Fruit fly (Drosophila melanogaster) whole organism, wandering third instar larva: ENCODE data around the gene M6.

Source experiments
- Abd-B ChIP-seq: fragments of >200 bp; optimal IDR thresholded peaks from 2 replicates; lab custom pipeline; 2017; ENCODE audit warnings: missing biosample characterization, missing genetic modification characterization
- CG32264 ChIP-seq: fragments of 200-800 bp; sonication (Bioruptor generic); optimal IDR thresholded peaks from 2 replicates; lab custom pipeline; 2016; ENCODE audit warnings: missing biosample characterization, missing genetic modification characterization
- Dfd ChIP-seq: fragments of >200 bp; optimal IDR thresholded peaks from 2 replicates; lab custom pipeline; 2017; ENCODE audit warnings: missing biosample characterization, missing genetic modification characterization
- Dif ChIP-seq: fragments of 200-275, 200-300 bp; sonication (Bioruptor generic); optimal IDR thresholded peaks from 2 replicates; lab custom pipeline; 2018; ENCODE audit warnings: missing biosample characterization, missing genetic modification characterization; ENCODE audit not compliant: partially characterized antibody
- GATAd ChIP-seq: sonication (Bioruptor generic); optimal IDR thresholded peaks from 2 replicates; lab custom pipeline; 2016; ENCODE audit warnings: missing biosample characterization, missing genetic modification characterization
- Hnf4 ChIP-seq: fragments of 200-800 bp; sonication (Bioruptor generic); optimal IDR thresholded peaks from 2 replicates; lab custom pipeline; 2016; ENCODE audit warnings: missing biosample characterization, mild to moderate bottlenecking, missing genetic modification characterization
- Hr78 ChIP-seq: fragments of >200 bp; optimal IDR thresholded peaks from 2 replicates; lab custom pipeline; 2017; ENCODE audit warnings: missing biosample characterization, missing genetic modification characterization
- Hr83 ChIP-seq: fragments of 200-300 bp; sonication (Bioruptor generic); optimal IDR thresholded peaks from 2 replicates; lab custom pipeline; 2016; ENCODE audit warnings: missing biosample characterization, mild to moderate bottlenecking, missing genetic modification characterization, moderate library complexity; ENCODE audit not compliant: poor library complexity, severe bottlenecking
- OdsH ChIP-seq: fragments of 200-800 bp; sonication (Bioruptor generic); optimal IDR thresholded peaks from 2 replicates; lab custom pipeline; 2016; ENCODE audit warnings: missing biosample characterization, mild to moderate bottlenecking, missing genetic modification characterization
- Rel ChIP-seq, 2 experiments: fragments of 200-800 bp; sonication (Bioruptor generic) in 1 of 2; optimal IDR thresholded peaks; 2 replicates in 1 of 2; 3 replicates in 1 of 2; lab custom pipeline; 2016 to 2019; ENCODE audit warnings: mild to moderate bottlenecking in 2 of 2, missing biosample characterization in 2 of 2, missing genetic modification characterization in 2 of 2, moderate library complexity in 1 of 2
- Vsx2 ChIP-seq: fragments of 200-300, 225-300 bp; sonication (Bioruptor generic); optimal IDR thresholded peaks from 2 replicates; lab custom pipeline; 2018; ENCODE audit warnings: missing biosample characterization, missing genetic modification characterization; ENCODE audit not compliant: partially characterized antibody
- brk ChIP-seq: fragments of 200-800 bp; sonication (Bioruptor generic); optimal IDR thresholded peaks from 2 replicates; lab custom pipeline; 2016; ENCODE audit warnings: missing biosample characterization, mild to moderate bottlenecking, missing genetic modification characterization
- dmrt93B ChIP-seq: fragments of 200-800 bp; sonication (Bioruptor generic); optimal IDR thresholded peaks from 2 replicates; lab custom pipeline; 2018; ENCODE audit warnings: missing biosample characterization, mild to moderate bottlenecking, missing genetic modification characterization
- dsf ChIP-seq: sonication (Bioruptor generic); optimal IDR thresholded peaks from 2 replicates; lab custom pipeline; 2016; ENCODE audit warnings: missing biosample characterization, missing genetic modification characterization, borderline replicate concordance
- ey ChIP-seq: fragments of 200-800 bp; sonication (Bioruptor generic); optimal IDR thresholded peaks from 2 replicates; lab custom pipeline; 2016; ENCODE audit warnings: missing biosample characterization, missing genetic modification characterization
- h ChIP-seq: fragments of 200-800 bp; sonication (Bioruptor generic); optimal IDR thresholded peaks from 3 replicates; lab custom pipeline; 2016; ENCODE audit warnings: missing biosample characterization, mild to moderate bottlenecking, missing genetic modification characterization
- lola ChIP-seq: fragments of >200 bp; optimal IDR thresholded peaks from 2 replicates; lab custom pipeline; 2017; ENCODE audit warnings: missing biosample characterization, missing genetic modification characterization
- psq ChIP-seq: fragments of 200-800 bp; sonication (Bioruptor generic); optimal IDR thresholded peaks from 3 replicates; lab custom pipeline; 2017; ENCODE audit warnings: missing biosample characterization, mild to moderate bottlenecking, missing genetic modification characterization, moderate library complexity
- rgr ChIP-seq: fragments of 200-800 bp; sonication (Bioruptor generic); optimal IDR thresholded peaks from 3 replicates; lab custom pipeline; 2016; ENCODE audit warnings: missing biosample characterization, mild to moderate bottlenecking, missing genetic modification characterization
- sage ChIP-seq: fragments of 200-800 bp; sonication (Bioruptor generic); optimal IDR thresholded peaks from 2 replicates; lab custom pipeline; 2016; ENCODE audit warnings: missing biosample characterization, mild to moderate bottlenecking, missing genetic modification characterization
- tai ChIP-seq: sonication (Bioruptor generic); optimal IDR thresholded peaks from 2 replicates; lab custom pipeline; 2016; ENCODE audit warnings: missing biosample characterization, missing genetic modification characterization
- usp ChIP-seq: fragments of >200 bp; optimal IDR thresholded peaks from 2 replicates; lab custom pipeline; 2017; ENCODE audit warnings: missing biosample characterization, missing genetic modification characterization
- woc ChIP-seq: sonication (Bioruptor generic); optimal IDR thresholded peaks from 2 replicates; lab custom pipeline; 2016; ENCODE audit warnings: missing biosample characterization, mild to moderate bottlenecking, missing genetic modification characterization

M6 gene

dm6 chr3L:21518345-21518744, 10.7 kb downstream of the M6 start:
- TF ChIP-seq psq (GFP tag; lab: Kevin White, UChicago) (no peak), Hr83 (GFP tag; lab: Kevin White, UChicago) (no peak), Hr78 (no peak), Dfd (GFP tag; lab: Kevin White, UChicago) (no peak), Rel (GFP tag; optimal IDR thresholded peaks at IDR 0.05; lab: Kevin White, UChicago) (no peak), Rel (tag; optimal IDR thresholded peaks at IDR 0.05; lab: Kevin White, UChicago) (no peak), ey (no peak), Hnf4 (GFP tag; lab: Kevin White, UChicago) (no peak)

dm6 chr3L:21523059-21523836, 15.6 kb downstream of the M6 start, which contains the start of gene CG7611:
TSS of gene CG7611 (plus strand) at chr3L:21523186.
- TF ChIP-seq Hr78, result no peak
- TF ChIP-seq Rel (GFP tag; optimal IDR thresholded peaks at IDR 0.05; lab: Kevin White, UChicago), result no peak
- TF ChIP-seq Rel (tag; optimal IDR thresholded peaks at IDR 0.05; lab: Kevin White, UChicago), result peak; percentile 27
- peak; percentile 49 for TF ChIP-seq sage (GFP tag; lab: Kevin White, UChicago)
- TF ChIP-seq psq (GFP tag; lab: Kevin White, UChicago), result peak; percentile 6
- TF ChIP-seq rgr (GFP tag; lab: Kevin White, UChicago), result no peak
- TF ChIP-seq GATAd (GFP tag; lab: Kevin White, UChicago), result no peak

DNA sequence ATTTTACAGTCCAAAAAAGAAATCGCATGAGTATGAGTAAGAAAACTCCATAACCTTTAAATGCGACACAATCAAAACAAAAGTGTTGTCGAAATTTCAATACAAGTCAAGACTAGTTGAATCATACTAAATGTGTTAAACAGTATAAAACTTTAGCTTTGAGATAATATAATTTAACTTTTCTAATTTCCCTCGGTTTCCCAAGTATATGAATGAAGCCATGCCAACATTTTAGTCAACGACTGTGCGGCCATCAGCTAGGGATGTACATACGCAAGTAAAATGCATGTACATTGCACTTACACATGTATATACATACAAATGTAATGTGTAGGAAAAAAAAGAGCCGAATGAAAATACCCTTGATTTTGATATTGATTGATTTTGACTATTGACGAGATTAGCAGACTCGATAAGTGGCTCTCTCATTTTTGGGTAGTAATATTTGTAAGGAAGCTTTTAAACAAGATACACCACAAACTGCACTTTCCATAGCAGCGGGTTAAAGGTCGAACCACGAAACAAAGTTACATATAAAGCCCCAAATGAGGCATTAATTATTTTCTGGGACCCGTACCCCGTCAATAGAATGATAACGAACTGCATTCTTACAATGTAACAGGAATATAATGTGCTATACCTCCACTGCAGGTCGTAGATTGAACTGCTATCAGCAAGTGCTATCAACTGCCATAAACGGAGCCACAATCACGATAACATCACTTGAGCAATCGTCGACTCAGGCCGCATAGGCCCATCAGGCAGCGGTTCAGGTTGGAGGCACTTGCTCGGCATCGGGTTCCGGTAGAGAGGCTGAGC, 16.6 kb downstream of the M6 start:
- TF ChIP-seq psq (GFP tag; lab: Kevin White, UChicago) (peak; percentile 15), sage (GFP tag; lab: Kevin White, UChicago) (peak; percentile 47), tai (GFP tag; lab: Kevin White, UChicago) (no peak), dsf (GFP tag; lab: Kevin White, UChicago) (no peak), woc (GFP tag; lab: Kevin White, UChicago) (no peak), h (GFP tag; lab: Kevin White, UChicago) (no peak), Vsx2 (GFP tag; lab: Kevin White, UChicago) (no peak), Dif (GFP tag; lab: Kevin White, UChicago) (no peak), Hnf4 (GFP tag; lab: Kevin White, UChicago) (peak; percentile 34), Dfd (GFP tag; lab: Kevin White, UChicago) (no peak), ey (no peak), OdsH (GFP tag; lab: Kevin White, UChicago) (peak; percentile 19)
- TF ChIP-seq, all 38 proteins: peak for 4

- no peak for TF ChIP-seq dsf (GFP tag; lab: Kevin White, UChicago)
- no peak for TF ChIP-seq tai (GFP tag; lab: Kevin White, UChicago)
- TF ChIP-seq Hnf4 (GFP tag; lab: Kevin White, UChicago), result no peak
- TF ChIP-seq brk, result peak; percentile 21
- no peak for TF ChIP-seq Abd-B (GFP tag; lab: Kevin White, UChicago)
- no peak for TF ChIP-seq Dfd (GFP tag; lab: Kevin White, UChicago)
- TF ChIP-seq dmrt93B, result no peak
- TF ChIP-seq woc (GFP tag; lab: Kevin White, UChicago), result no peak
- no peak for TF ChIP-seq Hr83 (GFP tag; lab: Kevin White, UChicago)
Measured at dm6 chr3L:21529108-21529507, 21.5 kb downstream of the M6 start, which contains the start of gene Arv1. TSS of gene Arv1 (minus strand) at chr3L:21529333.

dm6 chr3L:21533270-21533948, 25.8 kb downstream of the M6 start, which contains the start of gene Mkrn1:
TSS of gene Mkrn1 (minus strand) at chr3L:21533713.
- no peak for TF ChIP-seq GATAd (GFP tag; lab: Kevin White, UChicago)
- no peak for TF ChIP-seq Rel (GFP tag; optimal IDR thresholded peaks at IDR 0.05; lab: Kevin White, UChicago)
- TF ChIP-seq Rel (tag; optimal IDR thresholded peaks at IDR 0.05; lab: Kevin White, UChicago), result peak; percentile 41

DNA sequence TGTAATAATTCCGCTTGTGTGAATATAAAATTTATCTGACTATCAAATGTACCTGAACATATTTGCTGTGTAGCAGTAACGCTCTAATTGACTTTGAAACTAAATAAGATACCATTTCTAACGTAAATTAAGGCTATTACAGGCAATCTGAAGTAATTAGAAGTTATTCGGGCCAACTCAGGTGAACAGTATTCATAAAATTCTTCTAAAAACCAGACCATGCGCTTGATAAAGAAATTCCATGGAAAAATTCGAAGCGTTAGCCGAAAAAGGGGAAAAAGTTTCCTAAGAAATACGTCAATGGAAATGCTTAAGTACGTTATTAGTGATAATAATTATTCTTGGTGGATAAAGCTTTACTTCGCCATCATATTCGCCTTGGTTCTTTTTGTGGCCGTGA, 26.7 kb downstream of the M6 start, which contains the start of gene ppk5:
TSS of gene ppk5 (plus strand) at position 301 of the 400 bp plus-strand sequence.
- TF ChIP-seq h (GFP tag; lab: Kevin White, UChicago) (no peak), Hnf4 (GFP tag; lab: Kevin White, UChicago) (no peak), ey (no peak), rgr (GFP tag; lab: Kevin White, UChicago) (no peak), Rel (GFP tag; optimal IDR thresholded peaks at IDR 0.05; lab: Kevin White, UChicago) (no peak), Rel (tag; optimal IDR thresholded peaks at IDR 0.05; lab: Kevin White, UChicago) (no peak), CG32264 (GFP tag; lab: Kevin White, UChicago) (no peak), Vsx2 (GFP tag; lab: Kevin White, UChicago) (no peak), usp (GFP tag; lab: Kevin White, UChicago) (no peak), lola (GFP tag; lab: Kevin White, UChicago) (no peak)
- TF ChIP-seq, all 38 proteins: peak for 0
